Fruit fly (Drosophila melanogaster): Measurements from ENCODE around the gene bwa.

DNA sequence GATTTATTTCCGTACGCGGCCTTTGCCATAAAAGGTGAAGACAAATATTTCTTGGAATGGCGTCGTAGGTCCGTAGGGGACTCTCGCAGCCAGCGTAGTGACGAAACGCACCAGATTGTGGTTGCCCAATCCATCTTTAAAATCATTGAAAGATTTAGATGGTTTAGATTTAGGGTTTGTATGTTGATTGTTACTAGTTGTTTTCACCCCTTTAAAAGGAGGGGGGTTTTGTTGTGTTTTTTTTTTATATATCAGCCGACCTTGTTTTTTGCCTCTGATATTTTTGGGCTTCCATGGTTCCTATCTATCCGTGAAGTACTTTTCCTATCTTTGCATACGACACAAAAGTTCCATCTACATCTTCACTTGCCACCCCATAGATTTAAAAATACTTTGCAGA, 12.7 kb downstream of the bwa start:
- no peak for TF ChIP-seq rn (GFP tag; IDR thresholded peaks at IDR 0.05)
- no peak for TF ChIP-seq D1 (tag; optimal IDR thresholded peaks at IDR 0.05)
- TF ChIP-seq CG32121 (GFP tag; IDR thresholded peaks at IDR 0.05) = no peak
- no peak for TF ChIP-seq fd96Ca (GFP tag; IDR thresholded peaks at IDR 0.05)
- TF ChIP-seq Pif1A (GFP tag; optimal IDR thresholded peaks at IDR 0.05) = peak; percentile 11
- no peak for TF ChIP-seq Pif1B (GFP tag; optimal IDR thresholded peaks at IDR 0.05)
- TF ChIP-seq EcR (GFP tag; optimal IDR thresholded peaks at IDR 0.05) = no peak
- no peak for TF ChIP-seq CG13204 (GFP tag; optimal IDR thresholded peaks at IDR 0.05)
- no peak for TF ChIP-seq Snoo (tag; optimal IDR thresholded peaks at IDR 0.05)
- no peak for TF ChIP-seq Ets98B (GFP tag; IDR thresholded peaks at IDR 0.05)
- no peak for TF ChIP-seq gl (tag; optimal IDR thresholded peaks at IDR 0.05)

Measured in whole organism, pupa.